Fruit fly (Drosophila melanogaster) whole organism, embryonic: ENCODE measurements around the gene lectin-37Db.
A peak's percentile ranks its signal among the peaks of the same experiment; 100 is the strongest.

Source experiments
- Ada2b ChIP-seq: fragments of 200-800 bp; sonication (Bioruptor generic); IDR thresholded peaks from 2 replicates; pipeline ENCODE4 v1.3.6; 2022; ENCODE audit warnings: missing biosample characterization, missing genetic modification characterization
- CG10147 ChIP-seq: fragments of 200-800 bp; sonication (Bioruptor generic); optimal IDR thresholded peaks from 2 replicates; lab custom pipeline; 2019; ENCODE audit warnings: missing biosample characterization, mild to moderate bottlenecking, missing genetic modification characterization, moderate library complexity
- CG10543 ChIP-seq: fragments of 200-800 bp; sonication (Bioruptor generic); optimal IDR thresholded peaks from 3 replicates; lab custom pipeline; 2017; ENCODE audit warnings: missing biosample characterization, mild to moderate bottlenecking, missing genetic modification characterization, moderate library complexity
- CG12071 ChIP-seq: fragments of 200-800 bp; sonication (Bioruptor generic); optimal IDR thresholded peaks from 3 replicates; lab custom pipeline; 2018; ENCODE audit warnings: missing biosample characterization, mild to moderate bottlenecking, missing genetic modification characterization
- CG13894 ChIP-seq: fragments of 200-800 bp; sonication (Bioruptor generic); optimal IDR thresholded peaks from 3 replicates; lab custom pipeline; 2018; ENCODE audit warnings: missing biosample characterization, mild to moderate bottlenecking, missing genetic modification characterization, moderate library complexity
- CG14441 ChIP-seq: fragments of 200-800 bp; sonication (Bioruptor generic); IDR thresholded peaks from 2 replicates; pipeline ENCODE4 v1.3.6; 2022; ENCODE audit warnings: missing biosample characterization, missing genetic modification characterization
- CG15011 ChIP-seq: fragments of 200-800 bp; sonication (Bioruptor generic); optimal IDR thresholded peaks from 3 replicates; lab custom pipeline; 2018; ENCODE audit warnings: missing biosample characterization, mild to moderate bottlenecking, missing genetic modification characterization
- CG17568 ChIP-seq: fragments of 200-800 bp; sonication (Bioruptor generic); optimal IDR thresholded peaks from 2 replicates; lab custom pipeline; 2018; ENCODE audit warnings: missing biosample characterization, mild to moderate bottlenecking, missing genetic modification characterization, moderate library complexity
- CG17802 ChIP-seq: fragments of 200-800 bp; sonication (Bioruptor generic); optimal IDR thresholded peaks from 2 replicates; lab custom pipeline; 2018; ENCODE audit warnings: missing biosample characterization, mild to moderate bottlenecking, missing genetic modification characterization, moderate library complexity
- CG17912 ChIP-seq: fragments of 200-800 bp; sonication (Bioruptor generic); optimal IDR thresholded peaks from 2 replicates; lab custom pipeline; 2018; ENCODE audit warnings: missing biosample characterization, mild to moderate bottlenecking, missing genetic modification characterization
- CG18262 ChIP-seq: fragments of 200-800 bp; optimal IDR thresholded peaks from 3 replicates; lab custom pipeline; 2019; ENCODE audit warnings: missing biosample characterization, mild to moderate bottlenecking, missing genetic modification characterization, moderate library complexity
- CG1832 ChIP-seq: fragments of 200-800 bp; sonication (Bioruptor generic); optimal IDR thresholded peaks from 2 replicates; lab custom pipeline; 2017; ENCODE audit warnings: missing biosample characterization, mild to moderate bottlenecking, missing genetic modification characterization, inconsistent platforms
- CG2678 ChIP-seq: fragments of 200-800 bp; sonication (Bioruptor generic); optimal IDR thresholded peaks from 3 replicates; lab custom pipeline; 2019; ENCODE audit warnings: missing biosample characterization, mild to moderate bottlenecking, missing genetic modification characterization, moderate library complexity
- CG33213 ChIP-seq: fragments of 200-800 bp; sonication (Bioruptor generic); optimal IDR thresholded peaks from 3 replicates; lab custom pipeline; 2016; ENCODE audit warnings: missing biosample characterization, missing genetic modification characterization
- CG4707 ChIP-seq: fragments of 200-800 bp; sonication (Bioruptor generic); optimal IDR thresholded peaks from 2 replicates; lab custom pipeline; 2018; ENCODE audit warnings: missing biosample characterization, mild to moderate bottlenecking, missing genetic modification characterization, moderate library complexity
- CG6854 ChIP-seq: fragments of 200-800 bp; sonication (Bioruptor generic); optimal IDR thresholded peaks from 3 replicates; lab custom pipeline; 2017; ENCODE audit warnings: missing biosample characterization, mild to moderate bottlenecking, missing genetic modification characterization
- CG7556 ChIP-seq: fragments of 200-800 bp; sonication (Bioruptor generic); optimal IDR thresholded peaks from 2 replicates; lab custom pipeline; 2017; ENCODE audit warnings: missing biosample characterization, mild to moderate bottlenecking, missing genetic modification characterization
- CG8359 ChIP-seq: fragments of 200-800 bp; sonication (Bioruptor generic); optimal IDR thresholded peaks from 2 replicates; lab custom pipeline; 2017; ENCODE audit warnings: missing biosample characterization, mild to moderate bottlenecking, missing genetic modification characterization, borderline replicate concordance
- CG8765 ChIP-seq: fragments of 200-800 bp; sonication (Bioruptor generic); IDR thresholded peaks from 2 replicates; pipeline ENCODE4 v1.3.6; 2022; ENCODE audit warnings: missing biosample characterization, missing genetic modification characterization
- CG8924 ChIP-seq: fragments of 200-800 bp; optimal IDR thresholded peaks from 3 replicates; lab custom pipeline; 2019; ENCODE audit warnings: missing biosample characterization, mild to moderate bottlenecking, missing genetic modification characterization, moderate library complexity
- CG9817 ChIP-seq: fragments of 200-800 bp; sonication (Bioruptor generic); optimal IDR thresholded peaks from 2 replicates; lab custom pipeline; 2018; ENCODE audit warnings: missing biosample characterization, mild to moderate bottlenecking, missing genetic modification characterization, moderate library complexity
- Deaf1 ChIP-seq: fragments of 200-800 bp; optimal IDR thresholded peaks from 3 replicates; lab custom pipeline; 2019; ENCODE audit warnings: missing biosample characterization, mild to moderate bottlenecking, missing genetic modification characterization, moderate library complexity
- Dip3 ChIP-seq: fragments of 200-800 bp; sonication (Bioruptor generic); optimal IDR thresholded peaks from 3 replicates; lab custom pipeline; 2016; ENCODE audit warnings: missing biosample characterization, missing genetic modification characterization
- Doc3 ChIP-seq: fragments of 200-800 bp; sonication (Bioruptor generic); IDR thresholded peaks from 3 replicates; pipeline ENCODE4 v1.3.6; 2022; ENCODE audit warnings: missing biosample characterization, missing genetic modification characterization; ENCODE audit not compliant: partially characterized antibody
- Hr3 ChIP-seq: fragments of 200-800 bp; sonication (Bioruptor generic); optimal IDR thresholded peaks from 3 replicates; lab custom pipeline; 2016; ENCODE audit warnings: missing biosample characterization, missing genetic modification characterization
- MBD-R2 ChIP-seq: fragments of 200-800 bp; sonication (Bioruptor generic); IDR thresholded peaks from 2 replicates; pipeline ENCODE4 v1.3.6; 2022; ENCODE audit warnings: missing biosample characterization, missing genetic modification characterization
- NfI ChIP-seq: fragments of 200-800 bp; sonication (Bioruptor generic); optimal IDR thresholded peaks from 3 replicates; lab custom pipeline; 2018; ENCODE audit warnings: missing biosample characterization, mild to moderate bottlenecking, missing genetic modification characterization, moderate library complexity
- Ravus ChIP-seq: fragments of 200-800 bp; sonication (Bioruptor generic); IDR thresholded peaks from 2 replicates; pipeline ENCODE4 v1.3.6; 2022; ENCODE audit warnings: missing biosample characterization, missing genetic modification characterization
- Rx ChIP-seq: fragments of 200-800 bp; sonication (Bioruptor generic); IDR thresholded peaks from 2 replicates; pipeline ENCODE4 v1.3.6; 2022; ENCODE audit warnings: missing biosample characterization, missing genetic modification characterization
- YL-1 ChIP-seq: fragments of 200-800 bp; sonication (Bioruptor generic); optimal IDR thresholded peaks from 3 replicates; lab custom pipeline; 2017; ENCODE audit warnings: missing biosample characterization, mild to moderate bottlenecking, missing genetic modification characterization
- abd-A ChIP-seq: fragments of 200-800 bp; sonication (Bioruptor generic); optimal IDR thresholded peaks from 3 replicates; lab custom pipeline; 2019; ENCODE audit warnings: missing biosample characterization, mild to moderate bottlenecking, missing genetic modification characterization, moderate library complexity
- cato ChIP-seq: fragments of 200-800 bp; sonication (Bioruptor generic); optimal IDR thresholded peaks from 2 replicates; lab custom pipeline; 2016; ENCODE audit warnings: missing biosample characterization, missing genetic modification characterization, borderline replicate concordance
- chinmo ChIP-seq: fragments of 200-800 bp; sonication (Bioruptor generic); IDR thresholded peaks from 4 replicates; pipeline ENCODE4 v1.3.6; 2022; ENCODE audit warnings: missing biosample characterization, missing genetic modification characterization; ENCODE audit not compliant: partially characterized antibody
- crp ChIP-seq, 2 experiments: fragments of 200-800 bp; sonication (Bioruptor generic); optimal IDR thresholded peaks; 2 replicates in 1 of 2; 3 replicates in 1 of 2; lab custom pipeline; 2017; ENCODE audit warnings: missing biosample characterization in 2 of 2, missing genetic modification characterization in 2 of 2, mild to moderate bottlenecking in 1 of 2, moderate library complexity in 1 of 2
- dmrt99B ChIP-seq: fragments of 200-800 bp; sonication (Bioruptor generic); optimal IDR thresholded peaks from 2 replicates; lab custom pipeline; 2018; ENCODE audit warnings: missing biosample characterization, mild to moderate bottlenecking, missing genetic modification characterization, moderate library complexity
- gsb-n ChIP-seq: fragments of 200-800 bp; sonication (Bioruptor generic); optimal IDR thresholded peaks from 3 replicates; lab custom pipeline; 2018; ENCODE audit warnings: missing biosample characterization, mild to moderate bottlenecking, missing genetic modification characterization
- klu ChIP-seq: fragments of 200-800 bp; sonication (Bioruptor generic); IDR thresholded peaks from 2 replicates; pipeline ENCODE4 v1.3.6; 2022; ENCODE audit warnings: missing biosample characterization, missing genetic modification characterization
- nerfin-1 ChIP-seq: fragments of 200-800 bp; sonication (Bioruptor generic); optimal IDR thresholded peaks from 3 replicates; lab custom pipeline; 2019; ENCODE audit warnings: missing biosample characterization, mild to moderate bottlenecking, missing genetic modification characterization, moderate library complexity
- nerfin-2 ChIP-seq: fragments of 200-800 bp; sonication (Bioruptor generic); IDR thresholded peaks from 2 replicates; pipeline ENCODE4 v1.3.6; 2022; ENCODE audit warnings: missing biosample characterization, missing genetic modification characterization; ENCODE audit not compliant: partially characterized antibody
- oc ChIP-seq: fragments of 200-800 bp; sonication (Bioruptor generic); optimal IDR thresholded peaks from 2 replicates; lab custom pipeline; 2018; ENCODE audit warnings: missing biosample characterization, mild to moderate bottlenecking, missing genetic modification characterization, moderate library complexity
- onecut ChIP-seq: fragments of 200-800 bp; sonication (Bioruptor generic); IDR thresholded peaks from 2 replicates; pipeline ENCODE4 v1.3.6; 2022; ENCODE audit warnings: missing biosample characterization, missing genetic modification characterization
- otp ChIP-seq: fragments of 200-800 bp; sonication (Bioruptor generic); IDR thresholded peaks from 3 replicates; pipeline ENCODE4, ENCODE4 v1.3.6; 2022; ENCODE audit warnings: missing biosample characterization, missing genetic modification characterization
- p53 ChIP-seq: fragments of 200-800 bp; sonication (Bioruptor generic); optimal IDR thresholded peaks from 2 replicates; lab custom pipeline; 2016; ENCODE audit warnings: missing biosample characterization, missing genetic modification characterization
- run ChIP-seq: fragments of 200-800 bp; sonication (Bioruptor generic); optimal IDR thresholded peaks from 3 replicates; lab custom pipeline; 2018; ENCODE audit warnings: missing biosample characterization, mild to moderate bottlenecking, missing genetic modification characterization
- shn ChIP-seq: fragments of 200-800 bp; sonication (Bioruptor generic); optimal IDR thresholded peaks from 3 replicates; lab custom pipeline; 2016; ENCODE audit warnings: missing biosample characterization, missing genetic modification characterization
- sob ChIP-seq: fragments of 200-800 bp; sonication (Bioruptor generic); IDR thresholded peaks from 2 replicates; pipeline ENCODE4 v1.3.6; 2022; ENCODE audit warnings: missing biosample characterization, missing genetic modification characterization
- tgo ChIP-seq: fragments of 200-800 bp; sonication (Bioruptor generic); IDR thresholded peaks from 3 replicates; pipeline ENCODE4 v1.3.6; 2022; ENCODE audit warnings: missing biosample characterization, missing genetic modification characterization
- tll ChIP-seq, 2 experiments: fragments of 200-800 bp in 1 of 2; fragments of >200 bp in 1 of 2; sonication (Bioruptor generic) in 1 of 2; optimal IDR thresholded peaks; 2 replicates each; lab custom pipeline; 2017 to 2019; ENCODE audit warnings: missing biosample characterization in 2 of 2, missing genetic modification characterization in 2 of 2, mild to moderate bottlenecking in 1 of 2, moderate library complexity in 1 of 2

lectin-37Db gene

DNA sequence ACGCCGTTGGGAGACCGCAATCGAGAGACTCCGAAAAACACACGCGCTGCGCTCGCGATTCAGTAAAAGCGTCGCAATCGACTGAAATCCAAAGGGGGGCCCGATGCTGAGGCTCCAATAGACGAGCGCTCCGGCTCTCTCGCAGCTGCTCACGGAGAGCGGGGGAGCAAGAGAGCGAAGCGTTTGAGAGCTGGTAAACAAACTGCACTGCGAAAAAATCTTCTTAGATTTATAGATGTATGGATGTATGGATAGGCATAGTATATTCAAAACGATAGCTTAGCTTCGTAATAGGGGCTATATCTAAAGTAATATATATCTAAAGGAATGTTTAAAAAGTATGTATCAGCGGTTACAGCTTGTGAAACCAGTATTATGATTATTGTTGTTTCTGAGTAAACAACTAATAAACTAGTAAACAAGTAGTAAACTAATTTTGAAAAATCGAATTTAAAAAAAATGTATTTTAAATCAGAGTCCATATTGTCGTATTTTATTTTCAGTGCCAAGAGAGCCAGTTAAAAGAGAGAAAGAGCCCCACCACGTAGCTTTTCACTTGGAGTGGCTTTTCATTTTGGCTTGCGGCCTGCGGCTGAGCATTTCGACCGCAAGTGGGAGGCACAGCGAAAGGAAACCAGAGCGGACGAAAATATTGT is 4.7 kb downstream of the lectin-37Db start, which contains the start of the genes Alp12 and CG13085 (continued):
- TF ChIP-seq CG17912 (GFP tag; lab: Kevin White, UChicago) (peak; percentile 81), Deaf1 (tag; lab: Kevin White, UChicago) (peak; percentile 89), Doc3 (no peak), otp (GFP tag; lab: Robert Waterston, UW) (peak; percentile 90), CG33213 (peak; percentile 88), CG10543 (GFP tag; lab: Kevin White, UChicago) (peak; percentile 100), CG14441 (peak; percentile 96), CG18262 (peak; percentile 99), nerfin-2 (GFP tag; lab: Robert Waterston, UW) (no peak), CG8359 (GFP tag; lab: Kevin White, UChicago) (peak; percentile 92), CG17802 (tag; lab: Kevin White, UChicago) (peak; percentile 82), CG9817 (tag; lab: Kevin White, UChicago) (peak; percentile 97), CG10147 (GFP tag; lab: Kevin White, UChicago) (peak; percentile 98), CG6854 (GFP tag; lab: Kevin White, UChicago) (peak; percentile 98), Hr3 (GFP tag; lab: Kevin White, UChicago) (peak; percentile 98), sob (peak; percentile 97), CG17568 (GFP tag; lab: Kevin White, UChicago) (peak; percentile 97), shn (GFP tag; lab: Kevin White, UChicago) (peak; percentile 92), CG12071 (peak; percentile 94), dmrt99B (tag; lab: Kevin White, UChicago) (peak; percentile 99), MBD-R2 (GFP tag; lab: Robert Waterston, UW) (peak; percentile 72), Dip3 (GFP tag; lab: Kevin White, UChicago) (peak; percentile 89), klu (peak; percentile 95), abd-A (peak; percentile 94), CG15011 (peak; percentile 99), CG8765 (GFP tag; lab: Robert Waterston, UW) (peak; percentile 67), YL-1 (GFP tag; lab: Kevin White, UChicago) (peak; percentile 98), p53 (GFP tag; lab: Kevin White, UChicago) (peak; percentile 86), oc (tag; lab: Kevin White, UChicago) (peak; percentile 95), CG2678 (tag; lab: Kevin White, UChicago) (peak; percentile 99), chinmo (peak; percentile 74; the same call in 1 of the 4 replicates), tll (GFP tag; optimal IDR thresholded peaks at IDR 0.05; lab: Kevin White, UChicago) (peak in 1 of 2 experiments; percentile 37), crp (GFP tag; optimal IDR thresholded peaks at IDR 0.05; lab: Kevin White, UChicago) (peak in 1 of 2 experiments; percentile 73), run (tag; lab: Kevin White, UChicago) (peak; percentile 98), Ada2b (GFP tag; lab: Robert Waterston, UW) (peak; percentile 95), CG8924 (tag; lab: Kevin White, UChicago) (peak; percentile 99), Rx (GFP tag; lab: Robert Waterston, UW) (peak; percentile 88), CG7556 (GFP tag; lab: Kevin White, UChicago) (peak; percentile 100), nerfin-1 (tag; lab: Kevin White, UChicago) (peak; percentile 98), CG1832 (no peak), CG13894 (tag; lab: Kevin White, UChicago) (peak; percentile 97), onecut (peak; percentile 90), cato (GFP tag; lab: Kevin White, UChicago) (peak; percentile 94), CG4707 (GFP tag; lab: Kevin White, UChicago) (peak; percentile 92), gsb-n (tag; lab: Kevin White, UChicago) (peak; percentile 96), NfI (GFP tag; lab: Kevin White, UChicago) (peak; percentile 98), tgo (peak; percentile 97), Ravus (peak; percentile 88)
